Worm (Caenorhabditis elegans) whole organism, late embryonic: Measurements from ENCODE around the gene Y53C12A.10.

Experiments used
- F13H6.1 ChIP-seq: sonication (generic microtip); optimal IDR thresholded peaks from 2 replicates; lab custom pipeline; 2016; ENCODE audit warnings: missing genetic modification characterization, missing compliant biosample characterization
- K09A11.1 ChIP-seq: sonication (generic microtip); optimal IDR thresholded peaks from 2 replicates; lab custom pipeline; 2017; ENCODE audit warnings: antibody characterized with exemption, mild to moderate bottlenecking, missing genetic modification characterization, missing compliant biosample characterization; ENCODE audit not compliant: insufficient read depth
- ama-1 ChIP-seq: fragments of 150-350 bp; optimal IDR thresholded peaks from 2 replicates; lab custom pipeline; 2014
- ceh-19 ChIP-seq: fragments of 200-800 bp; sonication (Bioruptor generic); optimal IDR thresholded peaks from 2 replicates; lab custom pipeline; 2018; ENCODE audit warnings: mild to moderate bottlenecking, missing genetic modification characterization, missing compliant biosample characterization
- ceh-24 ChIP-seq: sonication (generic microtip); optimal IDR thresholded peaks from 2 replicates; lab custom pipeline; 2016; ENCODE audit warnings: mild to moderate bottlenecking, missing genetic modification characterization, missing compliant biosample characterization
- ets-4 ChIP-seq: sonication (generic microtip); optimal IDR thresholded peaks from 2 replicates; lab custom pipeline; 2016; ENCODE audit warnings: missing genetic modification characterization, missing compliant biosample characterization
- nfya-1 ChIP-seq: sonication (generic microtip); optimal IDR thresholded peaks from 2 replicates; lab custom pipeline; 2017; ENCODE audit warnings: missing genetic modification characterization, mild to moderate bottlenecking, missing compliant biosample characterization, antibody characterized with exemption, moderate library complexity
- pax-1 ChIP-seq: fragments of 150-350 bp; optimal IDR thresholded peaks from 2 replicates; lab custom pipeline; 2014; ENCODE audit warnings: missing biosample characterization, missing genetic modification characterization
- pqm-1 ChIP-seq: sonication (generic microtip); optimal IDR thresholded peaks from 2 replicates; lab custom pipeline; 2016; ENCODE audit warnings: missing genetic modification characterization, missing compliant biosample characterization
- sox-4 ChIP-seq: sonication (generic microtip); optimal IDR thresholded peaks from 2 replicates; lab custom pipeline; 2017; ENCODE audit warnings: mild to moderate bottlenecking, missing genetic modification characterization, inconsistent platforms, missing compliant biosample characterization
- syd-9 ChIP-seq: sonication (generic microtip); optimal IDR thresholded peaks from 2 replicates; lab custom pipeline; 2016; ENCODE audit warnings: mild to moderate bottlenecking, missing genetic modification characterization, moderate library complexity, missing compliant biosample characterization
- tbx-2 ChIP-seq: sonication (generic microtip); optimal IDR thresholded peaks from 2 replicates; lab custom pipeline; 2016; ENCODE audit warnings: missing genetic modification characterization, missing compliant biosample characterization
- tbx-7 ChIP-seq: sonication (generic microtip); optimal IDR thresholded peaks from 2 replicates; lab custom pipeline; 2016; ENCODE audit warnings: missing genotype, missing genetic modification characterization, missing compliant biosample characterization
- zip-5 ChIP-seq: sonication (generic microtip); optimal IDR thresholded peaks from 2 replicates; lab custom pipeline; 2016; ENCODE audit warnings: missing genetic modification characterization, missing compliant biosample characterization

- no peak for TF ChIP-seq K09A11.1 (tag; lab: Kevin White, UChicago)
- no peak for TF ChIP-seq ceh-24 (tag; lab: Kevin White, UChicago)
- no peak for TF ChIP-seq syd-9 (tag; lab: Kevin White, UChicago)
- TF ChIP-seq ceh-19 (GFP tag; lab: Kevin White, UChicago), result no peak
- no peak for TF ChIP-seq ama-1 (lab: Kevin White, UChicago)
- no peak for TF ChIP-seq zip-5
- TF ChIP-seq pax-1 (tag; lab: Kevin White, UChicago), result no peak
- no peak for TF ChIP-seq tbx-2 (tag; lab: Kevin White, UChicago)
- TF ChIP-seq F13H6.1 (tag; lab: Kevin White, UChicago), result no peak
- TF ChIP-seq nfya-1 (tag; lab: Kevin White, UChicago), result no peak
- no peak for TF ChIP-seq ets-4
- TF ChIP-seq sox-4 (tag; lab: Kevin White, UChicago), result no peak
- TF ChIP-seq pqm-1 (tag; lab: Kevin White, UChicago), result no peak
- no peak for TF ChIP-seq tbx-7 (tag; lab: Kevin White, UChicago)
These were observed 49.0 kb downstream of the Y53C12A.10 start, which contains the start of gene ZK1307.1 for ce11 chrII:9655530-9656139.
